Fruit fly (Drosophila melanogaster): Measurements from ENCODE around the gene CG14414.

Gene CG14414

dm6 chrX:14627080-14627796 lies 46.8 kb downstream of the CG14414 start (continued):
- TF ChIP-seq eve (GFP tag; optimal IDR thresholded peaks at IDR 0.05) (peak; percentile 81 to 91), croc (GFP tag; conservative IDR thresholded peaks at IDR 0.05) (peak; percentile 89), CG14441 (GFP tag; IDR thresholded peaks at IDR 0.05) (peak; percentile 46; the same call in 1 of the 2 replicates), CG10462 (GFP tag; optimal IDR thresholded peaks at IDR 0.05) (peak; percentile 70), Kr (GFP tag; optimal IDR thresholded peaks at IDR 0.05) (no peak), Hr39 (optimal IDR thresholded peaks at IDR 0.05) (no peak), CG1647 (GFP tag; optimal IDR thresholded peaks at IDR 0.05) (peak; percentile 59), HmgD (GFP tag; optimal IDR thresholded peaks at IDR 0.05) (no peak), CG3407 (GFP tag; optimal IDR thresholded peaks at IDR 0.05) (peak; percentile 79), Taf1 (GFP tag; IDR thresholded peaks at IDR 0.05) (no peak), CG3838 (GFP tag; optimal IDR thresholded peaks at IDR 0.05) (peak; percentile 64), shn (GFP tag; optimal IDR thresholded peaks at IDR 0.05) (peak; percentile 25), D19B (GFP tag; optimal IDR thresholded peaks at IDR 0.05) (no peak), Awh (GFP tag; IDR thresholded peaks at IDR 0.05) (no peak; the same call in 1 of the 2 replicates), ems (GFP tag; optimal IDR thresholded peaks at IDR 0.05) (peak; percentile 63), Xrp1 (GFP tag; IDR thresholded peaks at IDR 0.05) (peak; percentile 93), gsb-n (tag; optimal IDR thresholded peaks at IDR 0.05) (peak; percentile 92), abd-A (tag; optimal IDR thresholded peaks at IDR 0.05) (no peak), Spps (tag; optimal IDR thresholded peaks at IDR 0.05) (peak; percentile 90), Mes4 (GFP tag; optimal IDR thresholded peaks at IDR 0.05) (peak; percentile 68), Usf (GFP tag; optimal IDR thresholded peaks at IDR 0.05) (peak; percentile 64), chn (GFP tag; optimal IDR thresholded peaks at IDR 0.05) (peak; percentile 74), nom (GFP tag; optimal IDR thresholded peaks at IDR 0.05) (no peak), GATAe (GFP tag; conservative IDR thresholded peaks at IDR 0.05) (no peak), CG6765 (GFP tag; optimal IDR thresholded peaks at IDR 0.05) (no peak), cas (GFP tag; IDR thresholded peaks at IDR 0.05) (no peak), CG12155 (GFP tag; optimal IDR thresholded peaks at IDR 0.05) (peak; percentile 75), her (GFP tag; optimal IDR thresholded peaks at IDR 0.05) (peak; percentile 3), Hsf (GFP tag; optimal IDR thresholded peaks at IDR 0.05) (peak; percentile 78), zfh2 (GFP tag; optimal IDR thresholded peaks at IDR 0.05) (no peak), CG11247 (GFP tag; IDR thresholded peaks at IDR 0.05) (peak; percentile 23; the same call in 1 of the 2 replicates), CG6854 (GFP tag; optimal IDR thresholded peaks at IDR 0.05) (peak; percentile 12), Ptx1 (GFP tag; IDR thresholded peaks at IDR 0.05) (peak; percentile 87), Optix (GFP tag; IDR thresholded peaks at IDR 0.05) (peak; percentile 55; the same call in 1 of the 3 replicates), CG7839 (tag; optimal IDR thresholded peaks at IDR 0.05) (peak; percentile 90), CG5953 (GFP tag; IDR thresholded peaks at IDR 0.05) (peak; percentile 62; the same call in 1 of the 2 replicates), NfI (GFP tag; optimal IDR thresholded peaks at IDR 0.05) (peak; percentile 44), Ssrp (tag; optimal IDR thresholded peaks at IDR 0.05) (peak; percentile 90), jigr1 (GFP tag; IDR thresholded peaks at IDR 0.05) (peak; percentile 72), Doc3 (GFP tag; IDR thresholded peaks at IDR 0.05; ENCODE audit: partially characterized antibody) (no peak), CG12219 (GFP tag; optimal IDR thresholded peaks at IDR 0.05) (peak; percentile 75), CG4707 (GFP tag; optimal IDR thresholded peaks at IDR 0.05) (peak; percentile 45), NC2α (GFP tag; optimal IDR thresholded peaks at IDR 0.05) (peak; percentile 38), vnd (GFP tag; IDR thresholded peaks at IDR 0.05; ENCODE audit: partially characterized antibody) (no peak), lilli (GFP tag; optimal IDR thresholded peaks at IDR 0.05) (peak; percentile 71), CG15601 (tag; optimal IDR thresholded peaks at IDR 0.05) (peak; percentile 80), CG8290 (GFP tag; optimal IDR thresholded peaks at IDR 0.05) (peak; percentile 79), CG8290 (tag; optimal IDR thresholded peaks at IDR 0.05) (no peak), CG12391 (tag; optimal IDR thresholded peaks at IDR 0.05) (peak; percentile 91), Six4 (GFP tag; optimal IDR thresholded peaks at IDR 0.05) (peak; percentile 79), CG13287 (GFP tag; IDR thresholded peaks at IDR 0.05; ENCODE audit: partially characterized antibody) (no peak)

Measured in whole organism, embryonic.